Worm (Caenorhabditis elegans) whole organism, L1 larva: Measurements from ENCODE around the gene sdz-21.

ENCODE experiments used
- C34B4.2 ChIP-seq: sonication (generic microtip); optimal IDR thresholded peaks from 2 replicates; lab custom pipeline; 2017; ENCODE audit warnings: mild to moderate bottlenecking, missing genetic modification characterization, missing compliant biosample characterization
- nhr-12 ChIP-seq: sonication (generic microtip); optimal IDR thresholded peaks from 2 replicates; lab custom pipeline; 2017; ENCODE audit warnings: missing biosample characterization, missing genetic modification characterization
- nhr-47 ChIP-seq: sonication (generic microtip); optimal IDR thresholded peaks from 2 replicates; lab custom pipeline; 2016; ENCODE audit warnings: mild to moderate bottlenecking, missing genetic modification characterization, moderate library complexity, missing compliant biosample characterization
- nhr-77 ChIP-seq: fragments of 150-350 bp; optimal IDR thresholded peaks from 2 replicates; lab custom pipeline; 2014; ENCODE audit warnings: missing biosample characterization, missing genetic modification characterization
- nhr-90 ChIP-seq: sonication (generic microtip); optimal IDR thresholded peaks from 2 replicates; lab custom pipeline; 2016; ENCODE audit warnings: mild to moderate bottlenecking, missing genetic modification characterization, missing compliant biosample characterization; ENCODE audit not compliant: poor library complexity
- snpc-4 ChIP-seq: fragments of 150-350 bp; optimal IDR thresholded peaks from 2 replicates; lab custom pipeline; 2014; ENCODE audit warnings: missing biosample characterization, missing genetic modification characterization
- unc-130 ChIP-seq: fragments of 150-350 bp; optimal IDR thresholded peaks from 2 replicates; lab custom pipeline; 2017; ENCODE audit warnings: missing biosample characterization, missing genetic modification characterization, inconsistent platforms

DNA sequence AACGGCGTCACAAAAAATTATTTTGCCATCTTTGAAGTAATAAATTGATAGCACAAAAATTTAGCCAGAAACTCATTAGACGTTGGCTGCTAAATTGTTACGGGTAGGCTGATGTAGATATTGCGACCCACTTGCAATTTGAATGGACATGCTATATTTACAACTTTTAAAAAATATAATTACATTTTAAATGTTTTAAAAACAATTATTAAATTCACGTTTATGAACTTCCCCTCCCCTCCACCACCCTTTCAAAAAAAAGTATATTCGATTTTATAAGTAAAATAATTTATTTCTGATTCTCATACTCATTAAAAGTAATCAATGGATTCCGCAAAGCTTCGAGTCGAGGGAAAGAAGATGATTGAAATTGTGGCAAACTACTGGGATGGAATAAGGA is 42.2 kb downstream of the sdz-21 start, which contains the start of gene basl-1:
- no peak for TF ChIP-seq nhr-47 (tag; lab: Kevin White, UChicago)
- TF ChIP-seq unc-130 (tag; lab: Kevin White, UChicago) = no peak
- TF ChIP-seq nhr-77 = no peak
- no peak for TF ChIP-seq snpc-4 (tag; lab: Kevin White, UChicago)
- no peak for TF ChIP-seq nhr-90
- TF ChIP-seq C34B4.2 (tag; lab: Kevin White, UChicago) = no peak
- no peak for TF ChIP-seq nhr-12 (tag; lab: Kevin White, UChicago)
